Fruit fly (Drosophila melanogaster): ENCODE measurements around the gene CG9289.

DNA sequence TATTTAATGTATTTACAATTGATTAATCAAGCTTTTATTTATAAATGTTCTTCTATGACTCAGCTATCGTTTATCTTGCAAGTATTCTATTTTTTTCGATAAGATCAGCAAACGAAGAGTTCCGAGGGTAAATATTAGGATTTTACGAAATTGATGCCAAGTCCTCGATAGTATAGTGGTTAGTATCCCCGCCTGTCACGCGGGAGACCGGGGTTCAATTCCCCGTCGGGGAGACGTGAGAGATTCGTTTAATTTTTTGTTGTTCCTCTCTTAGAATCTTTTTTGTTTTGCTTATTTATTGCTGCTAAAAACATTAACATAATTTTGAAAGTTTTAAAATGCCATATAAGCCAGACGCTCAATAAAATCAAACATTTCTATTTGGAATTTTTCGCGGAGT is 5.2 kb downstream of the CG9289 start:
- TF ChIP-seq CTCF (optimal IDR thresholded peaks at IDR 0.05) (no peak), CG8478 (optimal IDR thresholded peaks at IDR 0.05) (no peak)
